Fruit fly (Drosophila melanogaster) whole organism, prepupa: ENCODE data around the gene CG4822.

Source experiments
- Blimp-1 ChIP-seq: fragments of 200-800 bp; sonication (Bioruptor generic); optimal IDR thresholded peaks from 3 replicates; lab custom pipeline; 2017; ENCODE audit warnings: missing biosample characterization, missing genetic modification characterization, mild to moderate bottlenecking, moderate library complexity, missing genetic modification reagents
- CG10631 ChIP-seq: fragments of 200-800 bp; sonication (Bioruptor generic); optimal IDR thresholded peaks from 2 replicates; lab custom pipeline; 2016; ENCODE audit warnings: missing biosample characterization, missing genetic modification characterization
- CG10669 ChIP-seq: fragments of 200-800 bp; sonication (Bioruptor generic); optimal IDR thresholded peaks from 3 replicates; lab custom pipeline; 2018; ENCODE audit warnings: missing biosample characterization, mild to moderate bottlenecking, missing genetic modification characterization, moderate library complexity
- CG11294 ChIP-seq: fragments of 200-800 bp; sonication (Bioruptor generic); IDR thresholded peaks from 2 replicates; pipeline ENCODE4 v1.3.6; 2022; ENCODE audit warnings: missing biosample characterization, missing genetic modification characterization
- CG11902 ChIP-seq: fragments of 200-800 bp; sonication (Bioruptor generic); optimal IDR thresholded peaks from 3 replicates; lab custom pipeline; 2016; ENCODE audit warnings: missing biosample characterization, missing genetic modification characterization
- CG15336 ChIP-seq: fragments of 200-800 bp; sonication (Bioruptor generic); IDR thresholded peaks from 2 replicates; pipeline ENCODE4 v1.3.6; 2022; ENCODE audit warnings: missing biosample characterization, missing genetic modification characterization
- CG1621 ChIP-seq: fragments of 200-800 bp; sonication (Bioruptor generic); optimal IDR thresholded peaks from 3 replicates; lab custom pipeline; 2018; ENCODE audit warnings: missing biosample characterization, mild to moderate bottlenecking, missing genetic modification characterization
- CG16779 ChIP-seq: fragments of 200-800 bp; sonication (Bioruptor generic); optimal IDR thresholded peaks from 3 replicates; lab custom pipeline; 2017; ENCODE audit warnings: missing biosample characterization, mild to moderate bottlenecking, missing genetic modification characterization
- CG3032 ChIP-seq: fragments of 200-800 bp; optimal IDR thresholded peaks from 2 replicates; lab custom pipeline; 2019; ENCODE audit warnings: missing biosample characterization, mild to moderate bottlenecking, missing genetic modification characterization, moderate library complexity
- CG32006 ChIP-seq: fragments of 200-800 bp; sonication (Bioruptor generic); optimal IDR thresholded peaks from 3 replicates; lab custom pipeline; 2017; ENCODE audit warnings: missing biosample characterization, mild to moderate bottlenecking, missing genetic modification characterization
- CG3919 ChIP-seq: fragments of 200-800 bp; sonication (Bioruptor generic); optimal IDR thresholded peaks from 3 replicates; lab custom pipeline; 2016; ENCODE audit warnings: missing biosample characterization, missing genetic modification characterization
- CG4318 ChIP-seq: fragments of 200-800 bp; sonication (Bioruptor generic); optimal IDR thresholded peaks from 3 replicates; lab custom pipeline; 2017; ENCODE audit warnings: missing biosample characterization, mild to moderate bottlenecking, missing genetic modification characterization
- CG6792 ChIP-seq: fragments of 200-800 bp; sonication (Bioruptor generic); optimal IDR thresholded peaks from 3 replicates; lab custom pipeline; 2016; ENCODE audit warnings: missing biosample characterization, missing genetic modification characterization
- CG6808 ChIP-seq: fragments of 200-800 bp; sonication (Bioruptor generic); optimal IDR thresholded peaks from 3 replicates; lab custom pipeline; 2017; ENCODE audit warnings: missing biosample characterization, missing genetic modification characterization, mild to moderate bottlenecking, moderate library complexity, missing genetic modification reagents
- CG7368 ChIP-seq: fragments of 200-800 bp; sonication (Bioruptor generic); optimal IDR thresholded peaks from 3 replicates; lab custom pipeline; 2016; ENCODE audit warnings: missing biosample characterization, missing genetic modification characterization
- CG8119 ChIP-seq: fragments of 200-800 bp; sonication (Bioruptor generic); IDR thresholded peaks from 3 replicates; pipeline ENCODE4 v1.3.6; 2022; ENCODE audit warnings: missing biosample characterization, missing genetic modification characterization
- CG9139 ChIP-seq: fragments of 200-800 bp; sonication (Bioruptor generic); optimal IDR thresholded peaks from 3 replicates; lab custom pipeline; 2017; ENCODE audit warnings: missing biosample characterization, mild to moderate bottlenecking, missing genetic modification characterization
- Eip75B ChIP-seq: fragments of 200-800 bp; sonication (Bioruptor generic); optimal IDR thresholded peaks from 3 replicates; lab custom pipeline; 2016; ENCODE audit warnings: missing biosample characterization, missing genetic modification characterization
- Eip78C ChIP-seq: fragments of 200-800 bp; sonication (Bioruptor generic); peaks from one replicate; lab custom pipeline; 2016; ENCODE audit warnings: missing biosample characterization, missing genetic modification characterization
- Eip93F ChIP-seq: fragments of 200-800 bp; sonication (Bioruptor generic); optimal IDR thresholded peaks from 2 replicates; lab custom pipeline; 2016; ENCODE audit warnings: missing biosample characterization, mild to moderate bottlenecking, missing genetic modification characterization
- Ets21C ChIP-seq: fragments of 200-800 bp; sonication (Bioruptor generic); optimal IDR thresholded peaks from 3 replicates; lab custom pipeline; 2016; ENCODE audit warnings: missing biosample characterization, missing genetic modification characterization
- Ets96B ChIP-seq: fragments of 200-800 bp; optimal IDR thresholded peaks from 2 replicates; lab custom pipeline; 2019; ENCODE audit warnings: missing biosample characterization, mild to moderate bottlenecking, missing genetic modification characterization, moderate library complexity
- Hr38 ChIP-seq: sonication (Bioruptor generic); optimal IDR thresholded peaks from 2 replicates; lab custom pipeline; 2016; ENCODE audit warnings: missing biosample characterization, missing genetic modification characterization
- Hr4 ChIP-seq: fragments of 200-800 bp; sonication (Bioruptor generic); optimal IDR thresholded peaks from 3 replicates; lab custom pipeline; 2016; ENCODE audit warnings: missing biosample characterization, missing genetic modification characterization
- Lpt ChIP-seq: fragments of 200-800 bp; sonication (Bioruptor generic); optimal IDR thresholded peaks from 3 replicates; lab custom pipeline; 2016; ENCODE audit warnings: missing biosample characterization, missing genetic modification characterization
- Met ChIP-seq: fragments of 200-800 bp; sonication (Bioruptor generic); optimal IDR thresholded peaks from 3 replicates; lab custom pipeline; 2016; ENCODE audit warnings: missing biosample characterization, missing genetic modification characterization
- Smox ChIP-seq: fragments of 200-800 bp; sonication (Bioruptor generic); optimal IDR thresholded peaks from 3 replicates; lab custom pipeline; 2016; ENCODE audit warnings: missing biosample characterization, missing genetic modification characterization
- Sox102F ChIP-seq: fragments of 200-800 bp; sonication (Bioruptor generic); optimal IDR thresholded peaks from 2 replicates; lab custom pipeline; 2016; ENCODE audit warnings: missing biosample characterization, mild to moderate bottlenecking, missing genetic modification characterization
- Sox14 ChIP-seq: fragments of 200-800 bp; sonication (Bioruptor generic); optimal IDR thresholded peaks from 3 replicates; lab custom pipeline; 2016; ENCODE audit warnings: missing biosample characterization, missing genetic modification characterization
- Sox15 ChIP-seq: fragments of 200-800 bp; sonication (Bioruptor generic); optimal IDR thresholded peaks from 3 replicates; lab custom pipeline; 2016; ENCODE audit warnings: missing biosample characterization, missing genetic modification characterization
- achi ChIP-seq: fragments of 200-800 bp; sonication (Bioruptor generic); optimal IDR thresholded peaks from 3 replicates; lab custom pipeline; 2016; ENCODE audit warnings: missing biosample characterization, missing genetic modification characterization
- acj6 ChIP-seq: fragments of 200-800 bp; sonication (Bioruptor generic); optimal IDR thresholded peaks from 3 replicates; lab custom pipeline; 2016; ENCODE audit warnings: missing biosample characterization, missing genetic modification characterization
- cyc ChIP-seq: fragments of 200-800 bp; sonication (Bioruptor generic); optimal IDR thresholded peaks from 3 replicates; lab custom pipeline; 2016; ENCODE audit warnings: missing biosample characterization, missing genetic modification characterization
- dac ChIP-seq: fragments of 200-800 bp; sonication (Bioruptor generic); optimal IDR thresholded peaks from 2 replicates; lab custom pipeline; 2017; ENCODE audit warnings: missing biosample characterization, mild to moderate bottlenecking, missing genetic modification characterization
- dsx ChIP-seq: fragments of 200-800 bp; optimal IDR thresholded peaks from 3 replicates; lab custom pipeline; 2019; ENCODE audit warnings: missing biosample characterization, mild to moderate bottlenecking, missing genetic modification characterization, moderate library complexity; ENCODE audit not compliant: poor library complexity, severe bottlenecking
- esn ChIP-seq: fragments of 200-800 bp; sonication (Bioruptor generic); optimal IDR thresholded peaks from 2 replicates; lab custom pipeline; 2016; ENCODE audit warnings: missing biosample characterization, mild to moderate bottlenecking, missing genetic modification characterization, moderate library complexity
- fkh ChIP-seq: fragments of 200-800 bp; sonication (Bioruptor generic); optimal IDR thresholded peaks from 3 replicates; lab custom pipeline; 2017; ENCODE audit warnings: missing biosample characterization, mild to moderate bottlenecking, missing genetic modification characterization, moderate library complexity
- lz ChIP-seq: fragments of 200-800 bp; sonication (Bioruptor generic); optimal IDR thresholded peaks from 3 replicates; lab custom pipeline; 2016; ENCODE audit warnings: missing biosample characterization, missing genetic modification characterization
- net ChIP-seq: fragments of 200-800 bp; sonication (Bioruptor generic); optimal IDR thresholded peaks from 3 replicates; lab custom pipeline; 2016; ENCODE audit warnings: missing biosample characterization, missing genetic modification characterization
- pdm3 ChIP-seq: fragments of 200-800 bp; sonication (Bioruptor generic); optimal IDR thresholded peaks from 3 replicates; lab custom pipeline; 2016; ENCODE audit warnings: missing biosample characterization, missing genetic modification characterization
- salr ChIP-seq, 2 experiments: fragments of 200-800 bp; sonication (Bioruptor generic); optimal IDR thresholded peaks; 3 replicates each; lab custom pipeline; 2016 to 2018; ENCODE audit warnings: missing biosample characterization in 2 of 2, missing genetic modification characterization in 2 of 2, mild to moderate bottlenecking in 1 of 2
- spab ChIP-seq: fragments of 200-800 bp; sonication (Bioruptor generic); optimal IDR thresholded peaks from 2 replicates; lab custom pipeline; 2017; ENCODE audit warnings: missing biosample characterization, mild to moderate bottlenecking, missing genetic modification characterization, missing genetic modification reagents
- svp ChIP-seq: fragments of 200-800 bp; sonication (Bioruptor generic); peaks from one replicate; lab custom pipeline; 2016; ENCODE audit warnings: missing biosample characterization, missing genetic modification characterization
- topi ChIP-seq: fragments of 200-800 bp; sonication (Bioruptor generic); optimal IDR thresholded peaks from 3 replicates; lab custom pipeline; 2016; ENCODE audit warnings: missing biosample characterization, missing genetic modification characterization
- vri ChIP-seq: fragments of 200-800 bp; sonication (Bioruptor generic); optimal IDR thresholded peaks from 3 replicates; lab custom pipeline; 2016; ENCODE audit warnings: missing biosample characterization, mild to moderate bottlenecking, missing genetic modification characterization

CG4822 gene

DNA sequence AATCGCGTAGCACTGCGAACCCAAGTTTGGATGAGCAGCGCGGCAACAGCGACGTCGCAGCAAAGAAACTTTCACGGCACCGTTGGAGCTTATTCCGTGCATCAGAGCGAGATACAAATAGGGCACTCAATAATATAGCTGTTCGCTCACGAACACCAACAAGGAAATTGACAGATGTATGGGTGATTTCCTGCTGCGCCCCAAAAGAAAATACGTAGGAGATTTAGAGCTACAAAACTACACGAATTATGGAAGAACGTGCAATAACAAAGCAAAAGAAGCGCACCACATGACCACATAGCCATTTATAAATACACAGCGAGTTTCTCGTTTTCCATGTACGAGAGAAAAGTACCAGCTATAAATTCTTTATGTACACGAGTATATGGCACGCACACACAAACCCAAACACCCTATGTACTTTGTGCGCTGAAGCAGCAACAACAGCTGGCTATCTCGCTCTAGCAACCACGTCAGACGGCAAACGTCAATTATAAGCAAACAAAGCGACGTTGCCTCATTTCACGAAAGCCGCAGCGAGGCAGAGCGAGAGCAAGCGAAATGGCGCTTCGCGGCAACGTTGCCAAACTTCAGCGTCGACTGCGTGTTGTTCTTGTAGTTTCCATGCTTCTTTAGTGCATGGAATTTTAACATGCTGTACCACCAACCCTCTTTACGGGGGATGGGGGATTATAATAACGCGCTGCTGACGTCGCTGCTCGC lies 40.1 kb upstream of the CG4822 start (continued):
- no peak for TF ChIP-seq CG11294 (GFP tag; lab: Robert Waterston, UW)
- peak; percentile 21 for TF ChIP-seq CG10669 (GFP tag; lab: Kevin White, UChicago)
- TF ChIP-seq Sox15 (GFP tag; lab: Kevin White, UChicago), result no peak
- TF ChIP-seq esn, result no peak
- peak; percentile 28 for TF ChIP-seq Eip75B
- peak; percentile 46 for TF ChIP-seq CG16779 (tag; lab: Kevin White, UChicago)
- peak; percentile 49 for TF ChIP-seq CG1621 (tag; lab: Kevin White, UChicago)
- TF ChIP-seq Ets21C (GFP tag; lab: Kevin White, UChicago), result peak; percentile 37
- peak; percentile 90 for TF ChIP-seq Eip93F (GFP tag; lab: Kevin White, UChicago)
- peak; percentile 13 for TF ChIP-seq achi (GFP tag; lab: Kevin White, UChicago)
- peak; percentile 29 for TF ChIP-seq Smox (GFP tag; lab: Kevin White, UChicago)
- TF ChIP-seq Blimp-1 (GFP tag; lab: Kevin White, UChicago), result peak; percentile 11
- no peak for TF ChIP-seq CG10631
- peak; percentile 58 for TF ChIP-seq dsx
- peak; percentile 20 to 21 for TF ChIP-seq salr (GFP tag; optimal IDR thresholded peaks at IDR 0.05; lab: Kevin White, UChicago)
- no peak for TF ChIP-seq Lpt (GFP tag; lab: Kevin White, UChicago)
- TF ChIP-seq CG3032, result no peak
- TF ChIP-seq CG4318 (GFP tag; lab: Kevin White, UChicago), result no peak
- peak; percentile 5 for TF ChIP-seq CG32006 (GFP tag; lab: Kevin White, UChicago)
- no peak for TF ChIP-seq Met (GFP tag; lab: Kevin White, UChicago)
- peak; percentile 41 for TF ChIP-seq CG6808 (GFP tag; lab: Kevin White, UChicago)
- no peak for TF ChIP-seq CG3919 (GFP tag; lab: Kevin White, UChicago)
- TF ChIP-seq CG6792 (GFP tag; lab: Kevin White, UChicago), result no peak
- no peak for TF ChIP-seq Hr38 (GFP tag; lab: Kevin White, UChicago)
- no peak for TF ChIP-seq cyc
- TF ChIP-seq net, result peak; percentile 52
- peak; percentile 34 for TF ChIP-seq Sox102F
- no peak for TF ChIP-seq CG11902 (GFP tag; lab: Kevin White, UChicago)
- TF ChIP-seq acj6 (GFP tag; lab: Kevin White, UChicago), result no peak
- TF ChIP-seq CG8119, result no peak
- no peak for TF ChIP-seq CG7368
- TF ChIP-seq vri, result peak; percentile 74
- TF ChIP-seq fkh (GFP tag; lab: Kevin White, UChicago), result peak; percentile 99
- TF ChIP-seq spab (GFP tag; lab: Kevin White, UChicago), result no peak

DNA sequence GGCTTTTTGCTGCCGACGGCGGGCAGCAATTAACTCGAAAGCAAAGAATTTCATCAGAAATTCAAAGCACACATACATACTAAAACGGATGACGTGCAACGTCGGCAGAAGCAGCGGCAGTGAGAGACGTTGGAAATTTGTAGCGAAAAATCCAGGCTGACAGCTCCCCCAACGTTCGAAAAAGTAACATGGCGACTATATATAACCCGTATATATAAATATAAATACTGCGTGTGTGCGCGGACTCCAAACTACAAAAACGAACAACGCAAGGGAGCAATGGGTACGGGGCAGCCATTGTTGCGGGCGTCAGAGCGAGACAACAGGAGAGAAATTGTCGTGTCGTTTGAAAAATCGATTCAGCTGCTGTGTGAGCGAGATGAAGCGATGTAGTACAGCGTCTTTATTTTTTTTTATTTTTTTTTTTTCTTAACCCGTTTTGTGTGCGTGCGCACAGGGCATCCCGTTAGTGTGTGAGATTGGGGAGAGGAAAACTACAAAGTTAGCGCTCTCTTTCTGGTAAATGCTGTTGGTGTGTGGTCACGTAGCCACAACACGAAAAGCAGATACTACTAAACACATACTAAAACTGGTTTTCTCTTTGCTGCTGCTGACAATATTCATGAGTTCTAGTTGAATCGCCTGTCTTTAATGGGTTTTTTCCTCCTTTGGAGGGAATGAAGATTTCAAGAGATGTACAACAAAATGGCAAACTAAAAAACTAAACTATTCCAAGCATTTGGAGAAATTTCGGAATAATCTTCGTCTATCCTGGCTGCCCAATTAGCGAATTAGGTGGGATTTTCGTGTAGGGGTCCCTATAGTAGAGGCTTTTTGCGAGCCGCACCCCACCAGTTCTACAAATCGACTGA lies 39.3 kb upstream of the CG4822 start:
- peak; percentile 92 for TF ChIP-seq fkh (GFP tag; lab: Kevin White, UChicago)
- TF ChIP-seq CG16779 (tag; lab: Kevin White, UChicago), result peak; percentile 95
- peak; percentile 83 for TF ChIP-seq Sox102F
- peak; percentile 80 for TF ChIP-seq CG1621 (tag; lab: Kevin White, UChicago)
- no peak for TF ChIP-seq CG11294 (GFP tag; lab: Robert Waterston, UW)
- TF ChIP-seq Met (GFP tag; lab: Kevin White, UChicago), result peak; percentile 67
- peak; percentile 88 for TF ChIP-seq Eip78C (GFP tag; lab: Kevin White, UChicago)
- peak; percentile 85 for TF ChIP-seq CG6808 (GFP tag; lab: Kevin White, UChicago)
- TF ChIP-seq CG4318 (GFP tag; lab: Kevin White, UChicago), result peak; percentile 58
- TF ChIP-seq net, result peak; percentile 87
- TF ChIP-seq Smox (GFP tag; lab: Kevin White, UChicago), result peak; percentile 29
- peak; percentile 78 for TF ChIP-seq spab (GFP tag; lab: Kevin White, UChicago)
- TF ChIP-seq acj6 (GFP tag; lab: Kevin White, UChicago), result peak; percentile 29
- TF ChIP-seq CG9139 (GFP tag; lab: Kevin White, UChicago), result peak; percentile 85
- no peak for TF ChIP-seq CG15336 (GFP tag; lab: Robert Waterston, UW)
- TF ChIP-seq svp (GFP tag; lab: Kevin White, UChicago), result peak; percentile 88
- peak; percentile 92 for TF ChIP-seq dac (GFP tag; lab: Kevin White, UChicago)
- TF ChIP-seq esn, result peak; percentile 52
- no peak for TF ChIP-seq CG11902 (GFP tag; lab: Kevin White, UChicago)
- peak; percentile 76 for TF ChIP-seq Ets96B (tag; lab: Kevin White, UChicago)
- peak; percentile 73 to 86 for TF ChIP-seq salr (GFP tag; optimal IDR thresholded peaks at IDR 0.05; lab: Kevin White, UChicago)
- peak; percentile 17 for TF ChIP-seq lz (GFP tag; lab: Kevin White, UChicago)
- peak; percentile 86 for TF ChIP-seq pdm3 (GFP tag; lab: Kevin White, UChicago)
- peak; percentile 85 for TF ChIP-seq dsx
- peak; percentile 52 for TF ChIP-seq topi (GFP tag; lab: Kevin White, UChicago)
- TF ChIP-seq Sox14, result peak; percentile 77
- TF ChIP-seq CG3919 (GFP tag; lab: Kevin White, UChicago), result peak; percentile 74
- TF ChIP-seq cyc, result no peak
- TF ChIP-seq Hr4 (GFP tag; lab: Kevin White, UChicago), result peak; percentile 57
